Fruit fly (Drosophila melanogaster): ENCODE results near the gene CG14711.

The CG14711 gene

dm6 chr3R:11657786-11658193, 34.7 kb downstream of the CG14711 start:
- TF ChIP-seq bab2 (GFP tag; optimal IDR thresholded peaks at IDR 0.05) (peak; percentile 24), CG11504 (tag; optimal IDR thresholded peaks at IDR 0.05) (peak; percentile 54), CG1602 (GFP tag; optimal IDR thresholded peaks at IDR 0.05) (no peak), ranshi (GFP tag; IDR thresholded peaks at IDR 0.05) (peak; percentile 30; the same call in 1 of the 2 replicates), NfI (GFP tag; optimal IDR thresholded peaks at IDR 0.05) (peak; percentile 27), CG17612 (GFP tag; IDR thresholded peaks at IDR 0.05) (no peak), CG12391 (tag; optimal IDR thresholded peaks at IDR 0.05) (peak; percentile 47), CG8388 (GFP tag; optimal IDR thresholded peaks at IDR 0.05) (no peak), Spps (tag; optimal IDR thresholded peaks at IDR 0.05) (peak; percentile 7), CG14441 (GFP tag; IDR thresholded peaks at IDR 0.05) (no peak), sens (GFP tag) (peak; percentile 81), CG4424 (GFP tag; optimal IDR thresholded peaks at IDR 0.05) (peak; percentile 24), nom (GFP tag; optimal IDR thresholded peaks at IDR 0.05) (peak; percentile 84), chif (GFP tag; optimal IDR thresholded peaks at IDR 0.05) (peak in 1 of 2 experiments; percentile 27), CoRest (tag; optimal IDR thresholded peaks at IDR 0.05) (peak; percentile 29), Blimp-1 (GFP tag; optimal IDR thresholded peaks at IDR 0.05) (peak; percentile 46), mirr (GFP tag; optimal IDR thresholded peaks at IDR 0.05) (no peak), pho (GFP tag; optimal IDR thresholded peaks at IDR 0.05) (peak; percentile 26), CG7839 (tag; optimal IDR thresholded peaks at IDR 0.05) (peak; percentile 24), lola (GFP tag; optimal IDR thresholded peaks at IDR 0.05) (peak in 1 of 3 experiments; percentile 31), CG17361 (GFP tag; IDR thresholded peaks at IDR 0.05) (0 out of 3 replicates have a peak, but pooled peaks have one; percentile 8), Elba2 (GFP tag; optimal IDR thresholded peaks at IDR 0.05) (no peak), bsh (GFP tag; optimal IDR thresholded peaks at IDR 0.05) (peak; percentile 59), Hr78 (GFP tag; optimal IDR thresholded peaks at IDR 0.05) (peak in 1 of 2 experiments; percentile 10), Chrac-16 (GFP tag; optimal IDR thresholded peaks at IDR 0.05) (peak; percentile 36), CG4404 (GFP tag; IDR thresholded peaks at IDR 0.05) (peak; percentile 41), H2.0 (GFP tag; IDR thresholded peaks at IDR 0.05) (no peak), gem (tag; optimal IDR thresholded peaks at IDR 0.05) (peak; percentile 55), ap (GFP tag; IDR thresholded peaks at IDR 0.05) (no peak), CG18599 (GFP tag; optimal IDR thresholded peaks at IDR 0.05) (peak; percentile 44), sd (tag; optimal IDR thresholded peaks at IDR 0.05) (peak; percentile 99), Fer3 (tag; optimal IDR thresholded peaks at IDR 0.05) (peak; percentile 32), Nf-YC (tag; optimal IDR thresholded peaks at IDR 0.05) (peak; percentile 26), CG10543 (GFP tag; optimal IDR thresholded peaks at IDR 0.05) (peak; percentile 9), CG18011 (GFP tag; optimal IDR thresholded peaks at IDR 0.05) (no peak), hkb (optimal IDR thresholded peaks at IDR 0.05) (no peak), hkb (GFP tag; IDR thresholded peaks at IDR 0.05) (peak; percentile 39; the same call in 1 of the 2 replicates), pb (GFP tag; optimal IDR thresholded peaks at IDR 0.05) (peak; percentile 21), CG11247 (GFP tag; IDR thresholded peaks at IDR 0.05) (0 out of 2 replicates have a peak, but pooled peaks have one; percentile 41), HLH3B (GFP tag; IDR thresholded peaks at IDR 0.05) (no peak), vfl (GFP tag; optimal IDR thresholded peaks at IDR 0.05) (peak; percentile 38), prd (optimal IDR thresholded peaks at IDR 0.05) (no peak), prd (GFP tag; IDR thresholded peaks at IDR 0.05) (peak; percentile 42; the same call in 1 of the 3 replicates), PHDP (tag; optimal IDR thresholded peaks at IDR 0.05) (peak; percentile 44), CG2712 (tag; optimal IDR thresholded peaks at IDR 0.05) (peak; percentile 73), croc (GFP tag; conservative IDR thresholded peaks at IDR 0.05) (no peak), E2f1 (GFP tag; IDR thresholded peaks at IDR 0.05) (peak; percentile 33; the same call in 1 of the 2 replicates), Opbp (GFP tag; IDR thresholded peaks at IDR 0.05; ENCODE audit: partially characterized antibody) (no peak), dmrt99B (tag; optimal IDR thresholded peaks at IDR 0.05) (peak; percentile 10), CG7987 (GFP tag; optimal IDR thresholded peaks at IDR 0.05) (no peak)

Measured in whole organism, embryonic.